Worm (Caenorhabditis elegans): Measurements from ENCODE around the gene snx-14.

Gene snx-14

ce11 chrII:13521179-13521616 lies 9.8 kb downstream of the snx-14 start (continued):
- TF ChIP-seq lin-54 (GFP tag; optimal IDR thresholded peaks at IDR 0.05), result peak; percentile 76
- TF ChIP-seq gei-17 (GFP tag; optimal IDR thresholded peaks at IDR 0.05), result no peak

DNA sequence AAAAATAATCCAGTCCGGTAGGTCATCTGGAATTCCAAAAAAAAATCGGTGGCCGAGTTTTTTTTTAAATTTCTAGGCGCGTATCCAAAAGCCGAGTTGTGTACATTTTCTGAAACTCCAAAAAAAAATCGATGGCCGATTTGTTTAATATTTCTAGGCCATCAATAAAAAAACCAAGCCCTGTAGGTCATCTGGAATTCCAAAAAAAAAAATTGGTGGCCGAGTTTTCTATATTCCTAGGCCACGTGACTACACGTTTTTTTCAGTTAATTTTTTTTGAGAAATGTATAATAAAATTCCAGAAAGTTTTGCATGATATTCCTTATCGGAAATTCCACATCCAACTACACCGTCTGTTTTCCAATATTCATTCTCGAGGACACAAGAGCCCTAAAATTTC lies 13.4 kb downstream of the snx-14 start, which contains the start of gene sre-45:
Gene sre-45 (plus strand): TSS at position 301 of the 400 bp plus-strand sequence.
- TF ChIP-seq F52B5.7 (tag; optimal IDR thresholded peaks at IDR 0.05), result no peak
- no peak for TF ChIP-seq lir-1 (GFP tag; conservative IDR thresholded peaks at IDR 0.05)
- no peak for TF ChIP-seq nhr-27 (tag; optimal IDR thresholded peaks at IDR 0.05)
- TF ChIP-seq mxl-1 (tag; optimal IDR thresholded peaks at IDR 0.05), result no peak
- TF ChIP-seq F55B11.4 (tag; optimal IDR thresholded peaks at IDR 0.05; ENCODE audit: borderline replicate concordance, insufficient read depth), result no peak
- TF ChIP-seq hlh-26 (GFP tag; conservative IDR thresholded peaks at IDR 0.05), result no peak
- TF ChIP-seq F23B12.7 (tag; optimal IDR thresholded peaks at IDR 0.05; ENCODE audit: insufficient read depth), result no peak
- TF ChIP-seq F37B4.10 (GFP tag; IDR thresholded peaks at IDR 0.05), result no peak
- TF ChIP-seq efl-1 (GFP tag; optimal IDR thresholded peaks at IDR 0.05), result no peak
- no peak for TF ChIP-seq ztf-28 (GFP tag; IDR thresholded peaks at IDR 0.05)
- no peak for TF ChIP-seq nfya-2 (GFP tag; IDR thresholded peaks at IDR 0.05)
- no peak for TF ChIP-seq madf-10 (tag; optimal IDR thresholded peaks at IDR 0.05)
- TF ChIP-seq F10E7.11 (tag; optimal IDR thresholded peaks at IDR 0.05), result no peak
- no peak for TF ChIP-seq sea-2 (GFP tag; IDR thresholded peaks at IDR 0.05)
- no peak for TF ChIP-seq mes-4 (tag; optimal IDR thresholded peaks at IDR 0.05)
- no peak for TF ChIP-seq T26A5.8 (tag; optimal IDR thresholded peaks at IDR 0.05)

- TF ChIP-seq unc-62 (GFP tag; optimal IDR thresholded peaks at IDR 0.05), result no peak
- no peak for TF ChIP-seq hsf-1 (GFP tag; IDR thresholded peaks at IDR 0.05)
- no peak for TF ChIP-seq lsl-1 (GFP tag; optimal IDR thresholded peaks at IDR 0.05)
- no peak for TF ChIP-seq rec-8 (tag; optimal IDR thresholded peaks at IDR 0.05)
- TF ChIP-seq nhr-90 (tag; optimal IDR thresholded peaks at IDR 0.05), result no peak
- peak; percentile 55; the same call in 1 of the 2 replicates for TF ChIP-seq zfh-2 (GFP tag; conservative IDR thresholded peaks at IDR 0.05)
Measured at ce11 chrII:13515813-13516212, 15.2 kb downstream of the snx-14 start.

- TF ChIP-seq somi-1 (GFP tag; optimal IDR thresholded peaks at IDR 0.05), result no peak
- TF ChIP-seq madf-10 (tag; optimal IDR thresholded peaks at IDR 0.05), result no peak
- no peak for TF ChIP-seq mel-28 (tag; optimal IDR thresholded peaks at IDR 0.05; ENCODE audit: borderline replicate concordance)
- no peak for TF ChIP-seq ceh-27 (GFP tag; optimal IDR thresholded peaks at IDR 0.05)
- peak; percentile 42 for TF ChIP-seq nhr-80 (tag; optimal IDR thresholded peaks at IDR 0.05)
- no peak for TF ChIP-seq ztf-6 (GFP tag; IDR thresholded peaks at IDR 0.05)
Measured at ce11 chrII:13508607-13509006, 22.4 kb downstream of the snx-14 start.

DNA sequence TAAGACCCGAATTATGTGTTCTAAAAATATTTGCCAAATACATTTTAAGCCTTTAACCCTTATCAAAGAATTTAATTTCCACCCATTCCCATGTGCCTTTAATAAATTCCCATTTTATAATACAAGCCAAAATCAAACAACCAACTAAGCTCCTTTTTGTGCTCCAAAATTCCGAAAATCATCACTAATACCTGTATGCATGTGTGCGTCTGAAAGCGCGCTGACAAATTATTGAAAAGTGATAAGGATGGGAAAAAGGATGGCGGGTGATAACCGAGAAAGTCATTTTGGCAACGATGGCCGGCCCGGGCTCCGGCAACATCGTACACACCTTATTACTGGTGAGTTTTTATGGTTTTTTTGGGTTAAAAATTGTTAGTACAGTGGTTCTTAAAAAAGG lies 23.5 kb downstream of the snx-14 start, which contains the start of gene nep-17:
Gene nep-17 (plus strand): TSS at position 285 of the 400 bp plus-strand sequence.
- TF ChIP-seq lin-40 (tag; optimal IDR thresholded peaks at IDR 0.05) (no peak), nhr-80 (tag; optimal IDR thresholded peaks at IDR 0.05) (peak; percentile 68)

DNA sequence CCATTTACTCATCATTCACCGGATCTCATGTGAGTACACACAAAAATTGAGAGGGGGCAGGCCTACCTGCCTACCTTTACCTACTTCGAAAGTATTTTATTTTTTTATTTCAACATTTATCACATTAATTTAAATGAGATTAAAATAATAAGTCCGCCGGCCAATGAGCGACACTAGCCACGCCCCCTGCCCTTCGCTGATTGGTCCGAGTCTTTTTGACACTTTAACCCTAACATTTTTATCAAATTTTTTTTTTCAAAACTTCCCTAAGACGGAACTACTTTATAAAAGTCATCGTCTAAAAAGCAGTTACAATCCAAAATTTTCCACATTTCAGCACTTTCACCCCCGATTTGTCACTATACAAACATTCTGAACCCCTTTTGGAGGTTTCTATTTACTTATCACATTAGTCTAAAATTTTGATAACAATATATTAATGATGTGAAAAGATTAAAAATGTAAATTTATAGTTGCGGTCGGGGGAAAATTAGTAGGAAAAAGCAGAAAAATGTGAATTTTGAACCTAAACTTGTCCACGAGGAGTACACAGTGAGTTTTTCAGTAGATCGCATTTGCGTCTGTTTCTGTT lies 24.9 kb downstream of the snx-14 start:
- TF ChIP-seq ccch-3 (GFP tag; optimal IDR thresholded peaks at IDR 0.05) (no peak), nhr-80 (tag; optimal IDR thresholded peaks at IDR 0.05) (peak; percentile 9)
